Fruit fly (Drosophila melanogaster): Measurements from ENCODE around the gene Alp12.

Alp12 gene

dm6 chr2L:19452535-19453317 is 28.9 kb downstream of the Alp12 start:
- TF ChIP-seq OdsH (GFP tag; optimal IDR thresholded peaks at IDR 0.05) = peak; percentile 26
- TF ChIP-seq tai (GFP tag; optimal IDR thresholded peaks at IDR 0.05) = no peak
- TF ChIP-seq h (GFP tag; optimal IDR thresholded peaks at IDR 0.05) = peak; percentile 89
- TF ChIP-seq foxo (GFP tag; optimal IDR thresholded peaks at IDR 0.05) = peak in 1 of 2 experiments; percentile 35
- peak; percentile 6 for TF ChIP-seq Myc (optimal IDR thresholded peaks at IDR 0.05)
- TF ChIP-seq Hnf4 (GFP tag; optimal IDR thresholded peaks at IDR 0.05) = no peak
- peak; percentile 2 for TF ChIP-seq HLH106 (tag; optimal IDR thresholded peaks at IDR 0.05)
- TF ChIP-seq woc (GFP tag; optimal IDR thresholded peaks at IDR 0.05) = peak; percentile 33
- peak; percentile 6 for TF ChIP-seq ey (GFP tag; optimal IDR thresholded peaks at IDR 0.05)

- TF ChIP-seq rgr (GFP tag; optimal IDR thresholded peaks at IDR 0.05) (peak; percentile 7), Myc (optimal IDR thresholded peaks at IDR 0.05) (no peak), woc (GFP tag; optimal IDR thresholded peaks at IDR 0.05) (peak; percentile 6), Dif (GFP tag; optimal IDR thresholded peaks at IDR 0.05; ENCODE audit: partially characterized antibody) (no peak), Hnf4 (GFP tag; optimal IDR thresholded peaks at IDR 0.05) (peak; percentile 66), h (GFP tag; optimal IDR thresholded peaks at IDR 0.05) (peak; percentile 60), Dfd (GFP tag; optimal IDR thresholded peaks at IDR 0.05) (no peak), Hr83 (GFP tag; optimal IDR thresholded peaks at IDR 0.05; ENCODE audit: poor library complexity, severe bottlenecking) (peak; percentile 69), Rel (GFP tag; optimal IDR thresholded peaks at IDR 0.05) (no peak), Rel (tag; optimal IDR thresholded peaks at IDR 0.05) (peak; percentile 29), HLH106 (tag; optimal IDR thresholded peaks at IDR 0.05) (peak; percentile 32), Mio (GFP tag; optimal IDR thresholded peaks at IDR 0.05) (no peak), Jra (GFP tag; optimal IDR thresholded peaks at IDR 0.05) (peak; percentile 16), foxo (GFP tag; optimal IDR thresholded peaks at IDR 0.05) (peak in 1 of 2 experiments; percentile 23), Vsx2 (GFP tag; optimal IDR thresholded peaks at IDR 0.05; ENCODE audit: partially characterized antibody) (peak; percentile 9), ey (GFP tag; optimal IDR thresholded peaks at IDR 0.05) (no peak)
These were observed 29.5 kb downstream of the Alp12 start, which contains the start of gene Top2 for dm6 chr2L:19453381-19453780. TSS of gene Top2 (minus strand) at chr2L:19453490.

DNA sequence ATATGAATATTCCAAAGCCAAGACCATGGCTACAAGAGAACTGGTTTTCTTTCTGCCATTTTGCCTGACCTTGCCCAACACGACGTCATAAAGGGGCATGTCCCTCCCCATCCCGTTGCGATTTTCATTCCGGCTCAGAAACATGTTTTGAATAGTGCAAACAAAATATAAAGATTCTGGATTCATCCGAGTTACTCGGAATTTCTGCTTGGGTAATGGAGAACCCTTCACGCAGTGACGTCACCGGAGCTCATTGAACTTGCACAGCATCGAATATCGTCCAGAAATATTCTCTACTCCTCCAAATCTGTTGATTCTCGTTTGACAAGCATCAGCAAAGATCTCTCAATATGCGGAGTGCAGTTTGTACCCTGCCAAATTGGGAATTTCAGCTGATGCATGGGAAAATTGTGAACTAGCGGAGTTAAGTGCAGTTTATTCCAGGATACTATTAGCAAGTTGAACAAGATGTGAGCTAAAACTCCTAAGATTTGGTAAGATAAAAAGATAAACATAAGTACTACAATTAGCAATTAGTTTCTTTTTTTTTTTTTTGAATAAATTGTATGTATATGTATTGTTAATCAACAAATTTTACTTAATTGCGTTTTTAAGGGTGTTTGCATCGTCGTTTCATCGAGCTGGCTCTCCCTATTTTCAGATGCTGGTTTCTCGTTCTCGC is 30.4 kb downstream of the Alp12 start, which contains the start of gene CG10026:
TSS of gene CG10026 (plus strand) at position 187 of the 682 bp plus-strand sequence.
- peak; percentile 59 for TF ChIP-seq ey (GFP tag; optimal IDR thresholded peaks at IDR 0.05)
- TF ChIP-seq br (GFP tag; optimal IDR thresholded peaks at IDR 0.05) = peak; percentile 59
- TF ChIP-seq dsf (GFP tag; optimal IDR thresholded peaks at IDR 0.05; ENCODE audit: borderline replicate concordance) = no peak
- TF ChIP-seq fru (GFP tag; optimal IDR thresholded peaks at IDR 0.05) = peak; percentile 52
- TF ChIP-seq Mio (GFP tag; optimal IDR thresholded peaks at IDR 0.05) = no peak
- TF ChIP-seq lola (GFP tag; optimal IDR thresholded peaks at IDR 0.05) = no peak
- no peak for TF ChIP-seq tai (GFP tag; optimal IDR thresholded peaks at IDR 0.05)
- peak; percentile 25 for TF ChIP-seq h (GFP tag; optimal IDR thresholded peaks at IDR 0.05)
- TF ChIP-seq woc (GFP tag; optimal IDR thresholded peaks at IDR 0.05) = peak; percentile 31
- peak; percentile 58 for TF ChIP-seq OdsH (GFP tag; optimal IDR thresholded peaks at IDR 0.05)
- no peak for TF ChIP-seq dl (GFP tag; optimal IDR thresholded peaks at IDR 0.05; ENCODE audit: insufficient read depth in 1 of 2, partially characterized antibody in 2 of 2)
- peak; percentile 53 for TF ChIP-seq HLH106 (tag; optimal IDR thresholded peaks at IDR 0.05)
- no peak for TF ChIP-seq Hr78 (GFP tag; optimal IDR thresholded peaks at IDR 0.05)
- TF ChIP-seq CG9705 (GFP tag; optimal IDR thresholded peaks at IDR 0.05) = no peak
- peak; percentile 62 for TF ChIP-seq rgr (GFP tag; optimal IDR thresholded peaks at IDR 0.05)
- TF ChIP-seq foxo (GFP tag; optimal IDR thresholded peaks at IDR 0.05) = peak in 1 of 2 experiments; percentile 16
- TF ChIP-seq Dif (GFP tag; optimal IDR thresholded peaks at IDR 0.05; ENCODE audit: partially characterized antibody) = peak; percentile 34
- TF ChIP-seq Abd-B (GFP tag; optimal IDR thresholded peaks at IDR 0.05) = no peak
- TF ChIP-seq Sp1 (GFP tag; optimal IDR thresholded peaks at IDR 0.05) = peak; percentile 51
- peak; percentile 61 for TF ChIP-seq psq (GFP tag; optimal IDR thresholded peaks at IDR 0.05)

DNA sequence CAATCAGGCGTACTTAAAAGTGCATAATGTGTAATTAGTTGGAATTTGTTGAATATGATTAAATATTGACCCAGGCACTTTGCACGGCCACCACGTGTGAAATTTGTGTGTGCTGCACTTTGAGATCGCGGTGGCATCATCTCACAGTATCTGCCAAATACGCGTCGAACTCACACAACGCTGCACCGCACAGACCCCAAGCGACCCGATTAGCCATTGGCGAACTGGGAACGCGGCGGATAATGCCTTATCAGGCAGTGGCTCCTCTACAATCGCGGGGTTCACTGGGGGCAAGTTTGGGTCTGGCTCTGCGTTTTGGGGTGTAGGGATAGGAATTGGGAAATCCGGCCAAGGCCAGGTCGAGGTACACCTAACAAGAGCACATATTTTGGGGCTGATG is 31.4 kb downstream of the Alp12 start:
- TF ChIP-seq Dif (GFP tag; optimal IDR thresholded peaks at IDR 0.05; ENCODE audit: partially characterized antibody) = no peak
- no peak for TF ChIP-seq lola (GFP tag; optimal IDR thresholded peaks at IDR 0.05)
- no peak for TF ChIP-seq ey (GFP tag; optimal IDR thresholded peaks at IDR 0.05)
- TF ChIP-seq h (GFP tag; optimal IDR thresholded peaks at IDR 0.05) = no peak
- TF ChIP-seq CG32264 (GFP tag; optimal IDR thresholded peaks at IDR 0.05) = no peak
- no peak for TF ChIP-seq jim (GFP tag; optimal IDR thresholded peaks at IDR 0.05)
- TF ChIP-seq pan (optimal IDR thresholded peaks at IDR 0.05) = no peak
- no peak for TF ChIP-seq Hr78 (GFP tag; optimal IDR thresholded peaks at IDR 0.05)
- TF ChIP-seq usp (GFP tag; optimal IDR thresholded peaks at IDR 0.05) = no peak
- no peak for TF ChIP-seq Abd-B (GFP tag; optimal IDR thresholded peaks at IDR 0.05)
- no peak for TF ChIP-seq OdsH (GFP tag; optimal IDR thresholded peaks at IDR 0.05)
- no peak for TF ChIP-seq HLH106 (tag; optimal IDR thresholded peaks at IDR 0.05)

Data from whole organism, wandering third instar larva.